Worm (Caenorhabditis elegans): ENCODE results near the gene pqn-78.

pqn-78 gene

ce11 chrIV:15570770-15571169 lies 24.1 kb downstream of the pqn-78 start (continued):
- TF ChIP-seq ceh-62 (tag; optimal IDR thresholded peaks at IDR 0.05): no peak
- no peak for TF ChIP-seq ceh-32 (tag; optimal IDR thresholded peaks at IDR 0.05; ENCODE audit: poor library complexity)
- TF ChIP-seq mdl-1 (tag; optimal IDR thresholded peaks at IDR 0.05): peak in 1 of 2 experiments; percentile 50
- TF ChIP-seq dmd-6 (GFP tag; IDR thresholded peaks at IDR 0.05): no peak
- peak; percentile 32 for TF ChIP-seq T20F7.1 (GFP tag; optimal IDR thresholded peaks at IDR 0.05)
- TF ChIP-seq D1046.2 (GFP tag; IDR thresholded peaks at IDR 0.05): no peak
- TF ChIP-seq tag-97 (GFP tag; IDR thresholded peaks at IDR 0.05): no peak
- TF ChIP-seq mep-1 (tag; optimal IDR thresholded peaks at IDR 0.05): peak; percentile 80
- no peak for TF ChIP-seq madf-5 (GFP tag; IDR thresholded peaks at IDR 0.05)
- peak; percentile 70 for TF ChIP-seq jun-1 (tag; optimal IDR thresholded peaks at IDR 0.05)
- TF ChIP-seq ces-1 (GFP tag; optimal IDR thresholded peaks at IDR 0.05): no peak
- TF ChIP-seq ctbp-1 (GFP tag; IDR thresholded peaks at IDR 0.05): no peak
- TF ChIP-seq fkh-10 (GFP tag; optimal IDR thresholded peaks at IDR 0.05): peak; percentile 49
- peak; percentile 84 for TF ChIP-seq F10B5.3 (tag; optimal IDR thresholded peaks at IDR 0.05)
- TF ChIP-seq vab-7 (GFP tag; IDR thresholded peaks at IDR 0.05): no peak
- peak; percentile 49 for TF ChIP-seq F37D6.2 (tag; optimal IDR thresholded peaks at IDR 0.05)
- TF ChIP-seq daf-8 (GFP tag; IDR thresholded peaks at IDR 0.05): no peak
- no peak for TF ChIP-seq zip-11 (GFP tag; IDR thresholded peaks at IDR 0.05)
- TF ChIP-seq madf-9 (GFP tag; conservative IDR thresholded peaks at IDR 0.05): no peak; the same call in 1 of the 2 replicates
- TF ChIP-seq rbr-2 (tag; optimal IDR thresholded peaks at IDR 0.05): peak; percentile 87
- no peak for TF ChIP-seq unc-130 (GFP tag; optimal IDR thresholded peaks at IDR 0.05)
- TF ChIP-seq Y75B8A.6 (GFP tag; IDR thresholded peaks at IDR 0.05): no peak
- TF ChIP-seq sdz-12 (GFP tag; optimal IDR thresholded peaks at IDR 0.05): no peak
- TF ChIP-seq unc-39 (tag; optimal IDR thresholded peaks at IDR 0.05): no peak
- no peak for TF ChIP-seq nhr-111 (GFP tag; optimal IDR thresholded peaks at IDR 0.05)
- TF ChIP-seq daf-12 (tag; optimal IDR thresholded peaks at IDR 0.05): no peak
- no peak; the same call in none of the 2 replicates for TF ChIP-seq lin-29 (GFP tag; IDR thresholded peaks at IDR 0.05)
- TF ChIP-seq nhr-48 (tag; optimal IDR thresholded peaks at IDR 0.05): peak; percentile 80
- 0 out of 2 replicates have a peak, but pooled peaks have one; percentile 47 for TF ChIP-seq zfp-3 (GFP tag; conservative IDR thresholded peaks at IDR 0.05)
- TF ChIP-seq aly-2 (tag; optimal IDR thresholded peaks at IDR 0.05): no peak
- TF ChIP-seq nhr-10 (tag; optimal IDR thresholded peaks at IDR 0.05): no peak
- TF ChIP-seq pqm-1 (tag; optimal IDR thresholded peaks at IDR 0.05): no peak
- peak; percentile 92 to 98 for TF ChIP-seq lsy-2 (tag; optimal IDR thresholded peaks at IDR 0.05)
- TF ChIP-seq nhr-11 (tag; optimal IDR thresholded peaks at IDR 0.05): peak; percentile 75
- no peak for TF ChIP-seq T26A8.4 (GFP tag; IDR thresholded peaks at IDR 0.05)
- TF ChIP-seq php-3 (GFP tag; IDR thresholded peaks at IDR 0.05): no peak
- no peak for TF ChIP-seq nhr-28 (tag; optimal IDR thresholded peaks at IDR 0.05)
- TF ChIP-seq lim-7 (GFP tag; IDR thresholded peaks at IDR 0.05): no peak
- peak; percentile 67 for TF ChIP-seq spr-1 (tag; optimal IDR thresholded peaks at IDR 0.05)
- TF ChIP-seq nhr-237 (tag; optimal IDR thresholded peaks at IDR 0.05): no peak
- peak; percentile 54 for TF ChIP-seq nhr-25 (tag; optimal IDR thresholded peaks at IDR 0.05; ENCODE audit: borderline replicate concordance, insufficient read depth)
- TF ChIP-seq arid-1 (GFP tag; conservative IDR thresholded peaks at IDR 0.05): 0 out of 2 replicates have a peak, but pooled peaks have one; percentile 25
- no peak for TF ChIP-seq R02D3.7 (tag; optimal IDR thresholded peaks at IDR 0.05)
- peak; percentile 56; the same call in 1 of the 2 replicates for TF ChIP-seq pha-4 (GFP tag; IDR thresholded peaks at IDR 0.05)
- no peak for TF ChIP-seq pha-4 (tag; optimal IDR thresholded peaks at IDR 0.05)
- TF ChIP-seq lin-13 (GFP tag; optimal IDR thresholded peaks at IDR 0.05): no peak
- TF ChIP-seq nhr-77 (tag; optimal IDR thresholded peaks at IDR 0.05): no peak
